Worm (Caenorhabditis elegans) whole organism, young adult: ENCODE data around the gene M153.3.

ENCODE experiments used
- T07F8.4 ChIP-seq: sonication (generic microtip); optimal IDR thresholded peaks from 2 replicates; lab custom pipeline; 2016; ENCODE audit warnings: mild to moderate bottlenecking, missing genetic modification characterization, moderate library complexity, missing compliant biosample characterization
- Y95B8A.8 ChIP-seq: fragments of 200-800 bp; sonication (Bioruptor generic); IDR thresholded peaks from 2 replicates; pipeline ENCODE4 v1.3.6; 2022; ENCODE audit warnings: missing genetic modification reagents, missing genetic modification characterization, missing compliant biosample characterization
- ama-1 ChIP-seq, 3 experiments: fragments of 150-350 bp in 1 of 3; sonication (generic microtip) in 2 of 3; optimal IDR thresholded peaks; 2 replicates each; lab custom pipeline; 2014 to 2018; ENCODE audit warnings: missing biosample characterization in 2 of 3, missing genetic modification characterization in 2 of 3, missing genetic modification reagents in 2 of 3
- cebp-1 ChIP-seq, 2 experiments: fragments of 200-800 bp in 1 of 2; sonication (Bioruptor generic) in 1 of 2; sonication (generic microtip) in 1 of 2; IDR thresholded peaks in 1 of 2; optimal IDR thresholded peaks in 1 of 2; 2 replicates each; pipeline versions ENCODE4 v1.3.6 to Lab custom; 2017 to 2022; ENCODE audit warnings: missing compliant biosample characterization in 2 of 2, missing genetic modification characterization in 2 of 2, mild to moderate bottlenecking in 1 of 2, missing genetic modification reagents in 1 of 2, moderate library complexity in 1 of 2
- dpl-1 ChIP-seq: fragments of 150-350 bp; optimal IDR thresholded peaks from 2 replicates; lab custom pipeline; 2014; ENCODE audit warnings: missing biosample characterization, missing genetic modification reagents, missing genetic modification characterization
- hmg-1.2 ChIP-seq: fragments of 200-800 bp; sonication (Bioruptor generic); IDR thresholded peaks from 2 replicates; pipeline ENCODE4 v1.3.6; 2022; ENCODE audit warnings: missing genetic modification reagents, missing genetic modification characterization, missing compliant biosample characterization
- hmg-20 ChIP-seq: fragments of 200-800 bp; sonication (Bioruptor generic); IDR thresholded peaks from 2 replicates; pipeline ENCODE4 v1.3.6; 2022; ENCODE audit warnings: missing genetic modification reagents, missing genetic modification characterization, missing compliant biosample characterization
- nfya-1 ChIP-seq: sonication (generic microtip); optimal IDR thresholded peaks from 2 replicates; lab custom pipeline; 2017; ENCODE audit warnings: antibody characterized with exemption, missing compliant biosample characterization, missing genetic modification characterization, borderline replicate concordance; ENCODE audit not compliant: insufficient read depth
- nfya-2 ChIP-seq: fragments of 200-800 bp; sonication (Bioruptor generic); IDR thresholded peaks from 2 replicates; pipeline ENCODE4 v1.3.6; 2022; ENCODE audit warnings: missing genetic modification reagents, missing genetic modification characterization, missing compliant biosample characterization
- rec-8 ChIP-seq, 2 experiments: sonication (generic microtip); optimal IDR thresholded peaks; 2 replicates each; lab custom pipeline; 2016; ENCODE audit warnings: mild to moderate bottlenecking in 2 of 2, missing genetic modification characterization in 2 of 2, missing genetic modification reagents in 2 of 2, missing genotype in 2 of 2, missing biosample characterization in 1 of 2, missing compliant biosample characterization in 1 of 2, moderate library complexity in 1 of 2
- snpc-4 ChIP-seq, 5 experiments: fragments of 150-350 bp in 1 of 5; sonication (generic microtip) in 4 of 5; optimal IDR thresholded peaks; 2 replicates each; lab custom pipeline; 2014 to 2018; ENCODE audit warnings: missing genetic modification characterization in 5 of 5, missing biosample characterization in 3 of 5, antibody characterized with exemption in 2 of 5, mild to moderate bottlenecking in 2 of 5, missing compliant biosample characterization in 2 of 5, missing genotype in 2 of 5, moderate library complexity in 2 of 5, missing genetic modification reagents in 1 of 5
- unc-130 ChIP-seq: sonication (generic microtip); optimal IDR thresholded peaks from 2 replicates; lab custom pipeline; 2016; ENCODE audit warnings: missing genetic modification reagents, missing genetic modification characterization, missing compliant biosample characterization
- unc-62 ChIP-seq: fragments of 150-350 bp; optimal IDR thresholded peaks from 2 replicates; lab custom pipeline; 2014; ENCODE audit warnings: missing biosample characterization, missing genetic modification reagents, missing genetic modification characterization

- TF ChIP-seq cebp-1 (GFP tag; IDR thresholded peaks at IDR 0.05; lab: Robert Waterston, UW), result no peak
- peak; percentile 52 for TF ChIP-seq cebp-1 (tag; optimal IDR thresholded peaks at IDR 0.05; lab: Kevin White, UChicago)
- no peak for TF ChIP-seq nfya-2 (GFP tag; lab: Robert Waterston, UW)
- TF ChIP-seq hmg-20 (GFP tag; lab: Robert Waterston, UW), result no peak
- TF ChIP-seq unc-62 (GFP tag; lab: Kevin White, UChicago), result no peak
- TF ChIP-seq nfya-1 (tag; lab: Kevin White, UChicago), result no peak
- TF ChIP-seq hmg-1.2 (GFP tag; lab: Robert Waterston, UW), result 0 out of 2 replicates have a peak, but pooled peaks have one; percentile 6
- no peak for TF ChIP-seq ama-1 (optimal IDR thresholded peaks at IDR 0.05; lab: Kevin White, UChicago)
- TF ChIP-seq ama-1 (GFP tag; optimal IDR thresholded peaks at IDR 0.05; lab: Kevin White, UChicago), result no peak
- no peak for TF ChIP-seq Y95B8A.8 (GFP tag; lab: Robert Waterston, UW)
- TF ChIP-seq T07F8.4, result no peak
- no peak for TF ChIP-seq dpl-1 (GFP tag; lab: Kevin White, UChicago)
- no peak for TF ChIP-seq unc-130
- no peak for TF ChIP-seq snpc-4 (GFP tag; optimal IDR thresholded peaks at IDR 0.05; lab: Kevin White, UChicago)
- no peak for TF ChIP-seq snpc-4 (tag; optimal IDR thresholded peaks at IDR 0.05; lab: Kevin White, UChicago)
- TF ChIP-seq rec-8 (tag; optimal IDR thresholded peaks at IDR 0.05; lab: Kevin White, UChicago), result no peak
Measured at ce11 chrX:12185847-12186559, 43.3 kb downstream of the M153.3 start.
